Worm (Caenorhabditis elegans) whole organism, young adult: ENCODE results near the gene gei-8.
A peak's percentile ranks its signal among the peaks of the same experiment; 100 is the strongest.

Source experiments
- B0019.2 ChIP-seq: fragments of 200-800 bp; sonication (Bioruptor generic); conservative IDR thresholded peaks from 2 replicates; pipeline ENCODE4 v1.3.6; 2022; ENCODE audit warnings: missing genetic modification reagents, missing genetic modification characterization, missing compliant biosample characterization
- B0035.1 ChIP-seq: sonication (generic microtip); optimal IDR thresholded peaks from 2 replicates; lab custom pipeline; 2016; ENCODE audit warnings: missing genetic modification characterization, mild to moderate bottlenecking, missing compliant biosample characterization, missing genotype, missing genetic modification reagents
- B0261.1 ChIP-seq: sonication (generic microtip); optimal IDR thresholded peaks from 2 replicates; lab custom pipeline; 2016; ENCODE audit warnings: mild to moderate bottlenecking, missing genetic modification characterization, moderate library complexity, missing compliant biosample characterization
- C06A6.2 ChIP-seq: fragments of 200-800 bp; sonication (Bioruptor generic); conservative IDR thresholded peaks from 2 replicates; pipeline ENCODE4 v1.3.6; 2022; ENCODE audit warnings: missing genetic modification characterization, missing compliant biosample characterization
- F10E7.11 ChIP-seq: sonication (generic microtip); optimal IDR thresholded peaks from 2 replicates; lab custom pipeline; 2017; ENCODE audit warnings: mild to moderate bottlenecking, missing genetic modification characterization, moderate library complexity, missing compliant biosample characterization
- F33H1.4 ChIP-seq: fragments of 200-800 bp; sonication (Bioruptor generic); IDR thresholded peaks from 2 replicates; pipeline ENCODE4 v1.3.6; 2022; ENCODE audit warnings: missing genetic modification reagents, missing genetic modification characterization, missing compliant biosample characterization
- F37B4.10 ChIP-seq: fragments of 200-800 bp; sonication (Bioruptor generic); IDR thresholded peaks from 2 replicates; pipeline ENCODE4 v1.3.6; 2022; ENCODE audit warnings: missing genetic modification characterization, missing compliant biosample characterization
- F52B5.7 ChIP-seq: sonication (generic microtip); optimal IDR thresholded peaks from 2 replicates; lab custom pipeline; 2016; ENCODE audit warnings: mild to moderate bottlenecking, missing genetic modification characterization, missing compliant biosample characterization
- F57A8.1 ChIP-seq: fragments of 200-800 bp; sonication (Bioruptor generic); optimal IDR thresholded peaks from 2 replicates; lab custom pipeline; 2018; ENCODE audit warnings: mild to moderate bottlenecking, missing genetic modification characterization, moderate library complexity, missing compliant biosample characterization
- Y56A3A.18 ChIP-seq: fragments of 200-800 bp; sonication (Bioruptor generic); IDR thresholded peaks from 2 replicates; pipeline ENCODE4 v1.3.6; 2022; ENCODE audit warnings: missing genetic modification reagents, missing genetic modification characterization, missing compliant biosample characterization
- Y67H2A.10 ChIP-seq: fragments of 200-800 bp; sonication (Bioruptor generic); conservative IDR thresholded peaks from 2 replicates; pipeline ENCODE4 v1.3.6; 2022; ENCODE audit warnings: missing genetic modification reagents, missing genetic modification characterization, missing compliant biosample characterization
- Y79H2A.3 ChIP-seq: fragments of 200-800 bp; sonication (Bioruptor generic); conservative IDR thresholded peaks from 2 replicates; pipeline ENCODE4 v1.3.6; 2022; ENCODE audit warnings: missing genetic modification reagents, missing genetic modification characterization, missing compliant biosample characterization
- attf-3 ChIP-seq: fragments of 200-800 bp; sonication (Bioruptor generic); conservative IDR thresholded peaks from 2 replicates; pipeline ENCODE4 v1.3.6; 2022; ENCODE audit warnings: missing genetic modification reagents, missing genetic modification characterization, missing compliant biosample characterization
- attf-5 ChIP-seq: fragments of 200-800 bp; sonication (Bioruptor generic); optimal IDR thresholded peaks from 2 replicates; lab custom pipeline; 2018; ENCODE audit warnings: mild to moderate bottlenecking, missing genetic modification characterization, missing compliant biosample characterization
- bed-1 ChIP-seq: fragments of 200-800 bp; sonication (Bioruptor generic); IDR thresholded peaks from 2 replicates; pipeline ENCODE4 v1.3.6; 2022; ENCODE audit warnings: missing genetic modification reagents, missing genetic modification characterization, missing compliant biosample characterization
- bed-2 ChIP-seq: fragments of 200-800 bp; sonication (Bioruptor generic); IDR thresholded peaks from 2 replicates; pipeline ENCODE4 v1.3.6; 2022; ENCODE audit warnings: missing genetic modification reagents, missing genetic modification characterization, missing compliant biosample characterization
- ceh-27 ChIP-seq: fragments of 200-800 bp; sonication (Bioruptor generic); optimal IDR thresholded peaks from 2 replicates; lab custom pipeline; 2018; ENCODE audit warnings: mild to moderate bottlenecking, missing genetic modification characterization, moderate library complexity, missing compliant biosample characterization
- hmg-1.2 ChIP-seq: fragments of 200-800 bp; sonication (Bioruptor generic); IDR thresholded peaks from 2 replicates; pipeline ENCODE4 v1.3.6; 2022; ENCODE audit warnings: missing genetic modification reagents, missing genetic modification characterization, missing compliant biosample characterization
- lag-1 ChIP-seq: fragments of 200-800 bp; sonication (Bioruptor generic); IDR thresholded peaks from 2 replicates; pipeline ENCODE4 v1.3.6; 2022; ENCODE audit warnings: missing genetic modification reagents, missing genetic modification characterization, missing compliant biosample characterization
- lsl-1 ChIP-seq: fragments of 200-800 bp; sonication (Bioruptor generic); optimal IDR thresholded peaks from 2 replicates; lab custom pipeline; 2018; ENCODE audit warnings: mild to moderate bottlenecking, missing genetic modification characterization, moderate library complexity, missing compliant biosample characterization
- lsy-27 ChIP-seq: sonication (generic microtip); optimal IDR thresholded peaks from 2 replicates; lab custom pipeline; 2017; ENCODE audit warnings: missing genetic modification characterization, mild to moderate bottlenecking, missing compliant biosample characterization, antibody characterized with exemption, missing genotype, borderline replicate concordance; ENCODE audit not compliant: insufficient read depth
- madf-3 ChIP-seq: fragments of 200-800 bp; sonication (Bioruptor generic); IDR thresholded peaks from 2 replicates; pipeline ENCODE4 v1.3.6; 2022; ENCODE audit warnings: missing genetic modification reagents, missing genetic modification characterization, missing compliant biosample characterization
- madf-6 ChIP-seq: fragments of 200-800 bp; sonication (Bioruptor generic); IDR thresholded peaks from 2 replicates; pipeline ENCODE4 v1.3.6; 2022; ENCODE audit warnings: missing genetic modification reagents, missing genetic modification characterization, missing compliant biosample characterization
- madf-8 ChIP-seq: fragments of 200-800 bp; sonication (Bioruptor generic); conservative IDR thresholded peaks from 2 replicates; pipeline ENCODE4 v1.3.6; 2022; ENCODE audit warnings: missing genetic modification reagents, missing genetic modification characterization, missing compliant biosample characterization
- nhr-179 ChIP-seq: sonication (generic microtip); optimal IDR thresholded peaks from 2 replicates; lab custom pipeline; 2016; ENCODE audit warnings: mild to moderate bottlenecking, missing genetic modification characterization, missing compliant biosample characterization
- nhr-27 ChIP-seq: fragments of 200-800 bp; sonication (Bioruptor generic); optimal IDR thresholded peaks from 2 replicates; lab custom pipeline; 2018; ENCODE audit warnings: mild to moderate bottlenecking, missing genetic modification characterization, moderate library complexity, missing compliant biosample characterization
- pbrm-1 ChIP-seq: fragments of 200-800 bp; sonication (Bioruptor generic); IDR thresholded peaks from 2 replicates; pipeline ENCODE4 v1.3.6; 2022; ENCODE audit warnings: missing genetic modification reagents, missing genetic modification characterization, missing compliant biosample characterization
- repo-1 ChIP-seq: sonication (generic microtip); optimal IDR thresholded peaks from 2 replicates; lab custom pipeline; 2017; ENCODE audit warnings: mild to moderate bottlenecking, missing genetic modification characterization, missing compliant biosample characterization
- sdz-38 ChIP-seq: sonication (generic microtip); optimal IDR thresholded peaks from 2 replicates; lab custom pipeline; 2016; ENCODE audit warnings: missing genotype, missing genetic modification characterization, missing compliant biosample characterization
- sea-2 ChIP-seq: fragments of 200-800 bp; sonication (Bioruptor generic); IDR thresholded peaks from 2 replicates; pipeline ENCODE4 v1.3.6; 2022; ENCODE audit warnings: missing genetic modification characterization, missing compliant biosample characterization
- snpc-3.4 ChIP-seq: sonication (generic microtip); optimal IDR thresholded peaks from 2 replicates; lab custom pipeline; 2017; ENCODE audit warnings: missing genetic modification characterization, mild to moderate bottlenecking, missing compliant biosample characterization, antibody characterized with exemption, moderate library complexity, missing genotype, missing genetic modification reagents
- snpc-4 ChIP-seq, 5 experiments: fragments of 150-350 bp in 1 of 5; sonication (generic microtip) in 4 of 5; optimal IDR thresholded peaks; 2 replicates each; lab custom pipeline; 2014 to 2018; ENCODE audit warnings: missing genetic modification characterization in 5 of 5, missing biosample characterization in 3 of 5, antibody characterized with exemption in 2 of 5, mild to moderate bottlenecking in 2 of 5, missing compliant biosample characterization in 2 of 5, missing genotype in 2 of 5, moderate library complexity in 2 of 5, missing genetic modification reagents in 1 of 5
- tbp1 ChIP-seq: fragments of 200-800 bp; sonication (Bioruptor generic); optimal IDR thresholded peaks from 2 replicates; lab custom pipeline; 2018; ENCODE audit warnings: mild to moderate bottlenecking, missing genetic modification characterization, missing compliant biosample characterization
- unc-62 ChIP-seq: fragments of 150-350 bp; optimal IDR thresholded peaks from 2 replicates; lab custom pipeline; 2014; ENCODE audit warnings: missing biosample characterization, missing genetic modification reagents, missing genetic modification characterization
- ztf-22 ChIP-seq: fragments of 200-800 bp; sonication (Bioruptor generic); optimal IDR thresholded peaks from 2 replicates; lab custom pipeline; 2018; ENCODE audit warnings: mild to moderate bottlenecking, missing genetic modification characterization, moderate library complexity, missing compliant biosample characterization
- ztf-28 ChIP-seq: fragments of 200-800 bp; sonication (Bioruptor generic); IDR thresholded peaks from 2 replicates; pipeline ENCODE4 v1.3.6; 2022; ENCODE audit warnings: missing genetic modification reagents, missing genetic modification characterization, missing compliant biosample characterization
- ztf-3 ChIP-seq: fragments of 200-800 bp; sonication (Bioruptor generic); optimal IDR thresholded peaks from 2 replicates; lab custom pipeline; 2018; ENCODE audit warnings: mild to moderate bottlenecking, missing genetic modification characterization, missing compliant biosample characterization

gei-8 gene

DNA sequence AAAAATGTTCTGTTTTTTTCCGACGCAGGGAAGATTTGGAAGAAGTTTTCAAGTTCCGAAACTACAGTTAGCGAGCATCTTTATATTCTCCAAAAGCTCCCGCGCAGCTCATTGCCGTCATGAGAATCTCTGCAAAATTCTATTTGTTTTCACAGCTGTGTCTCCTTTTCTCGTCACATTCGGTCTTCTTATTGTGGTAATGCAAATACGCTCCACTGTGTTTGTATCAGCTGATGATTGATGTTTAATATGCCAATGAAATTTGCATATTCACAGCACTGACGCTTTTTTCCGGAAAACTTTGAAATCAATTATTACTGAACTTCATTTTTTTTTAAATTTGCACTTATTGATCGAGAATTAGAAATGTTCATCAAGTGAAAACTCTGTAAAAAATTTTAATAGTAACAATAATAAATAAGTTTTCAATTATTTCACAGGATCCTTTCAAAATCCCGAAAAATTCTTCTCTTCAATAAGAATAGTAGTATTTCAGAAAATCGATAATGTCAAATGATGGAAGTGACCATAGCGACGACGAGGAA lies 27.9 kb downstream of the gei-8 start, which contains the start of gene K06H7.2 (continued):
- TF ChIP-seq sdz-38, result no peak
- TF ChIP-seq nhr-27 (tag; lab: Kevin White, UChicago), result no peak
- TF ChIP-seq F10E7.11, result no peak
- no peak for TF ChIP-seq repo-1 (tag; lab: Kevin White, UChicago)
- no peak for TF ChIP-seq attf-3 (GFP tag; lab: Robert Waterston, UW)
- peak; percentile 79 for TF ChIP-seq attf-5 (GFP tag; lab: Kevin White, UChicago)
- no peak for TF ChIP-seq madf-3
- TF ChIP-seq snpc-4 (GFP tag; optimal IDR thresholded peaks at IDR 0.05; lab: Kevin White, UChicago), result no peak
- TF ChIP-seq snpc-4 (tag; optimal IDR thresholded peaks at IDR 0.05; lab: Kevin White, UChicago), result no peak
- no peak for TF ChIP-seq sea-2 (GFP tag; lab: Robert Waterston, UW)
- TF ChIP-seq pbrm-1, result no peak

- TF ChIP-seq bed-1 (GFP tag; lab: Robert Waterston, UW) (no peak), Y56A3A.18 (GFP tag; lab: Robert Waterston, UW) (no peak), ztf-22 (no peak), ceh-27 (GFP tag; lab: Kevin White, UChicago) (no peak), B0019.2 (GFP tag; lab: Robert Waterston, UW) (no peak)
Measured at ce11 chrIII:8091408-8091807, 29.6 kb downstream of the gei-8 start, which contains the start of gene idi-1. Gene idi-1 (plus strand): TSS chrIII:8091708.

ce11 chrIII:8088235-8088634 lies 32.8 kb downstream of the gei-8 start, which contains the start of gene vms-1:
Gene vms-1 (plus strand): TSS chrIII:8088535.
- TF ChIP-seq lsy-27, result no peak
- TF ChIP-seq ztf-28 (GFP tag; lab: Robert Waterston, UW), result no peak
- TF ChIP-seq Y79H2A.3, result no peak
- no peak for TF ChIP-seq Y67H2A.10 (GFP tag; lab: Robert Waterston, UW)
- no peak for TF ChIP-seq unc-62 (GFP tag; lab: Kevin White, UChicago)
- TF ChIP-seq lag-1 (GFP tag; lab: Robert Waterston, UW), result no peak
- no peak for TF ChIP-seq Y56A3A.18 (GFP tag; lab: Robert Waterston, UW)
- TF ChIP-seq madf-3, result no peak
- no peak for TF ChIP-seq snpc-4 (GFP tag; optimal IDR thresholded peaks at IDR 0.05; lab: Kevin White, UChicago)
- no peak for TF ChIP-seq snpc-4 (tag; optimal IDR thresholded peaks at IDR 0.05; lab: Kevin White, UChicago)
- TF ChIP-seq madf-8, result no peak
- TF ChIP-seq F57A8.1 (GFP tag; lab: Kevin White, UChicago), result no peak
- no peak for TF ChIP-seq B0035.1

- no peak for TF ChIP-seq Y56A3A.18 (GFP tag; lab: Robert Waterston, UW)
- no peak for TF ChIP-seq bed-2 (GFP tag; lab: Robert Waterston, UW)
- peak; percentile 31; the same call in 1 of the 2 replicates for TF ChIP-seq madf-6 (GFP tag; lab: Robert Waterston, UW)
- TF ChIP-seq lsl-1 (GFP tag; lab: Kevin White, UChicago), result peak; percentile 77
- no peak for TF ChIP-seq B0019.2 (GFP tag; lab: Robert Waterston, UW)
- TF ChIP-seq nhr-27 (tag; lab: Kevin White, UChicago), result no peak
- no peak for TF ChIP-seq nhr-179 (tag; lab: Kevin White, UChicago)
- no peak for TF ChIP-seq attf-3 (GFP tag; lab: Robert Waterston, UW)
- peak; percentile 27; the same call in 1 of the 2 replicates for TF ChIP-seq hmg-1.2 (GFP tag; lab: Robert Waterston, UW)
- 0 out of 2 replicates have a peak, but pooled peaks have one; percentile 26 for TF ChIP-seq F33H1.4 (GFP tag; lab: Robert Waterston, UW)
- no peak for TF ChIP-seq C06A6.2
- no peak for TF ChIP-seq B0261.1 (tag; lab: Kevin White, UChicago)
- no peak for TF ChIP-seq F52B5.7 (tag; lab: Kevin White, UChicago)
- no peak for TF ChIP-seq Y67H2A.10 (GFP tag; lab: Robert Waterston, UW)
- TF ChIP-seq tbp1, result peak; percentile 1
- no peak for TF ChIP-seq snpc-3.4 (tag; lab: Kevin White, UChicago)
- no peak for TF ChIP-seq F37B4.10 (GFP tag; lab: Robert Waterston, UW)
- TF ChIP-seq ztf-3 (GFP tag; lab: Kevin White, UChicago), result no peak
Measured at ce11 chrIII:8085355-8085754, 35.7 kb downstream of the gei-8 start, which contains the start of the genes K06H7.7 and grp-1. Gene K06H7.7 (minus strand): TSS chrIII:8085475. Gene grp-1 (plus strand): TSS chrIII:8085705.
